Worm (Caenorhabditis elegans): ENCODE results near the gene F27D9.2.

ce11 chrX:7636037-7636436 is 36.8 kb upstream of the F27D9.2 start:
- TF ChIP-seq unc-62 (GFP tag; optimal IDR thresholded peaks at IDR 0.05) = no peak
- no peak for TF ChIP-seq nhr-11 (tag; optimal IDR thresholded peaks at IDR 0.05)
- no peak for TF ChIP-seq elt-1 (tag; optimal IDR thresholded peaks at IDR 0.05)
- no peak for TF ChIP-seq R02D3.7 (tag; optimal IDR thresholded peaks at IDR 0.05)
- TF ChIP-seq snpc-4 (tag; optimal IDR thresholded peaks at IDR 0.05) = no peak
- TF ChIP-seq unc-55 (GFP tag; optimal IDR thresholded peaks at IDR 0.05) = no peak
- no peak for TF ChIP-seq nhr-12 (tag; optimal IDR thresholded peaks at IDR 0.05)
- TF ChIP-seq ztf-4 (tag; optimal IDR thresholded peaks at IDR 0.05) = no peak
- TF ChIP-seq lin-13 (GFP tag; optimal IDR thresholded peaks at IDR 0.05) = no peak
- TF ChIP-seq unc-39 (tag; optimal IDR thresholded peaks at IDR 0.05) = no peak
- TF ChIP-seq ceh-82 (tag; optimal IDR thresholded peaks at IDR 0.05) = no peak
- TF ChIP-seq skn-1 (tag; optimal IDR thresholded peaks at IDR 0.05) = no peak

Measured in whole organism, L2 larva.